Worm (Caenorhabditis elegans) whole organism, L1 larva: ENCODE data around the gene spe-51.

Experiments used
- C04F5.9 ChIP-seq: sonication (generic microtip); optimal IDR thresholded peaks from 2 replicates; lab custom pipeline; 2016; ENCODE audit warnings: missing genetic modification characterization, missing compliant biosample characterization
- C34B4.2 ChIP-seq: sonication (generic microtip); optimal IDR thresholded peaks from 2 replicates; lab custom pipeline; 2017; ENCODE audit warnings: mild to moderate bottlenecking, missing genetic modification characterization, missing compliant biosample characterization
- F16B12.6 ChIP-seq: fragments of 150-350 bp; optimal IDR thresholded peaks from 2 replicates; lab custom pipeline; 2014; ENCODE audit warnings: missing biosample characterization, missing genetic modification characterization
- Y116A8C.19 ChIP-seq: sonication (generic microtip); optimal IDR thresholded peaks from 2 replicates; lab custom pipeline; 2016; ENCODE audit warnings: missing compliant biosample characterization, missing genetic modification characterization, borderline replicate concordance
- ama-1 ChIP-seq: fragments of 150-350 bp; optimal IDR thresholded peaks from 2 replicates; lab custom pipeline; 2014
- blmp-1 ChIP-seq: fragments of 150-350 bp; optimal IDR thresholded peaks from 2 replicates; lab custom pipeline; 2014; ENCODE audit warnings: missing biosample characterization, missing genetic modification characterization
- ceh-8 ChIP-seq: fragments of 200-800 bp; sonication (Bioruptor generic); optimal IDR thresholded peaks from 2 replicates; lab custom pipeline; 2018; ENCODE audit warnings: mild to moderate bottlenecking, missing genetic modification characterization, moderate library complexity, missing compliant biosample characterization
- ceh-90 ChIP-seq: sonication (generic microtip); optimal IDR thresholded peaks from 2 replicates; lab custom pipeline; 2016; ENCODE audit warnings: missing genetic modification characterization, missing compliant biosample characterization
- dsc-1 ChIP-seq: sonication (generic microtip); optimal IDR thresholded peaks from 2 replicates; lab custom pipeline; 2016; ENCODE audit warnings: mild to moderate bottlenecking, missing genetic modification characterization, missing compliant biosample characterization
- efl-1 ChIP-seq, 4 experiments: fragments of 150-350 bp; optimal IDR thresholded peaks in 3 of 4; peaks in 1 of 4; 1 replicate in 1 of 4; 2 replicates in 3 of 4; lab custom pipeline; 2014; ENCODE audit warnings: missing biosample characterization in 2 of 4, missing genetic modification characterization in 2 of 4, missing genetic modification reagents in 2 of 4
- egl-27 ChIP-seq, 2 experiments: fragments of 150-350 bp in 1 of 2; sonication (generic microtip); optimal IDR thresholded peaks; 3 replicates each; lab custom pipeline; 2017 to 2018; ENCODE audit warnings: missing biosample characterization in 2 of 2, missing genetic modification characterization in 2 of 2, missing genetic modification reagents in 2 of 2
- elt-3 ChIP-seq, 6 experiments: fragments of 150-350 bp in 1 of 6; sonication (generic microtip); optimal IDR thresholded peaks; 2 replicates each; lab custom pipeline; 2017 to 2018; ENCODE audit warnings: missing biosample characterization in 6 of 6, missing genetic modification characterization in 6 of 6, inconsistent platforms in 1 of 6
- fkh-8 ChIP-seq: sonication (generic microtip); optimal IDR thresholded peaks from 2 replicates; lab custom pipeline; 2016; ENCODE audit warnings: mild to moderate bottlenecking, missing genetic modification characterization, missing compliant biosample characterization
- hlh-17 ChIP-seq: fragments of 200-800 bp; sonication (Bioruptor generic); optimal IDR thresholded peaks from 2 replicates; lab custom pipeline; 2018; ENCODE audit warnings: missing genetic modification characterization, mild to moderate bottlenecking, missing compliant biosample characterization, moderate library complexity, borderline replicate concordance
- hpl-2 ChIP-seq: fragments of 150-350 bp; optimal IDR thresholded peaks from 2 replicates; lab custom pipeline; 2014; ENCODE audit warnings: missing biosample characterization, missing genetic modification reagents, missing genetic modification characterization
- irx-1 ChIP-seq: sonication (generic microtip); optimal IDR thresholded peaks from 2 replicates; lab custom pipeline; 2016; ENCODE audit warnings: missing genetic modification characterization, missing compliant biosample characterization
- lin-14 ChIP-seq: fragments of 200-800 bp; sonication (Bioruptor generic); optimal IDR thresholded peaks from 2 replicates; lab custom pipeline; 2018; ENCODE audit warnings: mild to moderate bottlenecking, missing genetic modification characterization, moderate library complexity, missing compliant biosample characterization
- lin-15B ChIP-seq: fragments of 150-350 bp; sonication (generic microtip); optimal IDR thresholded peaks from 3 replicates; lab custom pipeline; 2014; ENCODE audit warnings: missing biosample characterization, missing genetic modification characterization
- lin-35 ChIP-seq, 2 experiments: fragments of 150-350 bp; optimal IDR thresholded peaks; 2 replicates each; lab custom pipeline; 2014; ENCODE audit warnings: missing biosample characterization in 2 of 2, missing genetic modification characterization in 2 of 2, missing genetic modification reagents in 2 of 2
- mab-9 ChIP-seq: fragments of 200-800 bp; sonication (Bioruptor generic); IDR thresholded peaks from 2 replicates; pipeline ENCODE4 v1.3.6; 2022; ENCODE audit warnings: missing genetic modification reagents, missing genetic modification characterization, missing compliant biosample characterization
- mdl-1 ChIP-seq, 2 experiments: fragments of 150-350 bp; optimal IDR thresholded peaks; 2 replicates each; lab custom pipeline; 2014 to 2017; ENCODE audit warnings: missing biosample characterization in 2 of 2, missing genetic modification characterization in 2 of 2, inconsistent platforms in 1 of 2
- mef-2 ChIP-seq: fragments of 150-350 bp; optimal IDR thresholded peaks from 2 replicates; lab custom pipeline; 2014; ENCODE audit warnings: missing biosample characterization, missing genetic modification characterization
- nhr-11 ChIP-seq: fragments of 150-350 bp; optimal IDR thresholded peaks from 2 replicates; lab custom pipeline; 2014; ENCODE audit warnings: missing biosample characterization, missing genetic modification characterization
- nhr-20 ChIP-seq: sonication (generic microtip); optimal IDR thresholded peaks from 2 replicates; lab custom pipeline; 2016; ENCODE audit warnings: mild to moderate bottlenecking, missing genetic modification characterization, missing compliant biosample characterization
- nhr-77 ChIP-seq: fragments of 150-350 bp; optimal IDR thresholded peaks from 2 replicates; lab custom pipeline; 2014; ENCODE audit warnings: missing biosample characterization, missing genetic modification characterization
- nhr-85 ChIP-seq: sonication (generic microtip); peaks from one replicate; lab custom pipeline; 2016; ENCODE audit warnings: missing genetic modification characterization, inconsistent platforms, missing compliant biosample characterization
- nhr-90 ChIP-seq: sonication (generic microtip); optimal IDR thresholded peaks from 2 replicates; lab custom pipeline; 2016; ENCODE audit warnings: mild to moderate bottlenecking, missing genetic modification characterization, missing compliant biosample characterization; ENCODE audit not compliant: poor library complexity
- pag-3 ChIP-seq: sonication (generic microtip); optimal IDR thresholded peaks from 2 replicates; lab custom pipeline; 2017; ENCODE audit warnings: missing genetic modification characterization, mild to moderate bottlenecking, missing compliant biosample characterization, antibody characterized with exemption, borderline replicate concordance; ENCODE audit not compliant: insufficient read depth
- pqm-1 ChIP-seq: sonication (generic microtip); optimal IDR thresholded peaks from 3 replicates; lab custom pipeline; 2017; ENCODE audit warnings: missing biosample characterization, missing genetic modification characterization
- rnt-1 ChIP-seq: sonication (generic microtip); optimal IDR thresholded peaks from 2 replicates; lab custom pipeline; 2016; ENCODE audit warnings: mild to moderate bottlenecking, missing genetic modification characterization, moderate library complexity, missing compliant biosample characterization
- skn-1 ChIP-seq: fragments of 150-350 bp; optimal IDR thresholded peaks from 2 replicates; lab custom pipeline; 2014; ENCODE audit warnings: missing biosample characterization, missing genetic modification characterization
- snu-23 ChIP-seq: sonication (generic microtip); optimal IDR thresholded peaks from 2 replicates; lab custom pipeline; 2016; ENCODE audit warnings: missing genetic modification characterization, missing compliant biosample characterization
- sox-4 ChIP-seq: sonication (generic microtip); optimal IDR thresholded peaks from 2 replicates; lab custom pipeline; 2016; ENCODE audit warnings: missing genetic modification characterization, missing compliant biosample characterization
- sup-37 ChIP-seq: fragments of 200-800 bp; sonication (Bioruptor generic); optimal IDR thresholded peaks from 2 replicates; lab custom pipeline; 2018; ENCODE audit warnings: mild to moderate bottlenecking, missing genetic modification characterization, missing compliant biosample characterization
- tlp-1 ChIP-seq: fragments of 150-350 bp; optimal IDR thresholded peaks from 2 replicates; lab custom pipeline; 2014; ENCODE audit warnings: missing biosample characterization, missing genetic modification characterization
- unc-30 ChIP-seq: sonication (generic microtip); optimal IDR thresholded peaks from 2 replicates; lab custom pipeline; 2017; ENCODE audit warnings: missing biosample characterization, missing genetic modification characterization
- unc-62 ChIP-seq: fragments of 150-350 bp; optimal IDR thresholded peaks from 2 replicates; lab custom pipeline; 2014; ENCODE audit warnings: missing biosample characterization, missing genetic modification reagents, missing genetic modification characterization
- unc-98 ChIP-seq: fragments of 200-800 bp; sonication (Bioruptor generic); IDR thresholded peaks from 2 replicates; pipeline ENCODE4 v1.3.6; 2022; ENCODE audit warnings: missing genetic modification characterization, missing compliant biosample characterization
- zag-1 ChIP-seq: fragments of 150-350 bp; optimal IDR thresholded peaks from 2 replicates; lab custom pipeline; 2014; ENCODE audit warnings: missing biosample characterization, missing genetic modification characterization
- zip-4 ChIP-seq: fragments of 200-800 bp; sonication (Bioruptor generic); optimal IDR thresholded peaks from 2 replicates; lab custom pipeline; 2018; ENCODE audit warnings: mild to moderate bottlenecking, missing genetic modification characterization, moderate library complexity, missing compliant biosample characterization
- ztf-11 ChIP-seq, 2 experiments: sonication (generic microtip); optimal IDR thresholded peaks; 2 replicates each; lab custom pipeline; 2016 to 2017; ENCODE audit warnings: missing genetic modification characterization in 2 of 2, missing biosample characterization in 1 of 2, missing compliant biosample characterization in 1 of 2
- ztf-4 ChIP-seq: fragments of 150-350 bp; optimal IDR thresholded peaks from 2 replicates; lab custom pipeline; 2014; ENCODE audit warnings: missing biosample characterization, missing genetic modification characterization

spe-51 gene

DNA sequence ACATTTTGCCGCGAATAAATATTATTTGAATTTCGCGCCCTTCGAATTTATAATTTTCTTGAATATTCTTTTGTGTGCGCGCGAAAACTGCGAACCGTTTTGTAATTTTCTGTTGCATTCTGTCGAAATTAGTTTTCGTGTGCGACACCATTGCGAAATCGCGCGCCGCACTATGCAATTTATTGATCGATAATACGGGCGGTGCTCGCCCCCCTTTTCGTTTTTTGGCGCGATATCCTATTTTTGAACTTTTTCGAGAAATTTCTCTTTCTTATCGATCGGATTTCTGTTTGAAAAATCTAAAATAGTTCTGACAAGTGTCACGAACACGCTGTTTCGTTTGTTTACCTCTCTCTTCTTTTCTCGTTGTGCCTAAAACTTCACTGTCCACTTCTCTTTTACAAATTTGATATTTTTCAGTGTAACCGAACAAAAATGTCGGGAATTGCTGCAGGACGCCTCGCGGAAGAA lies 41.9 kb upstream of the spe-51 start, which contains the start of gene ubc-9 (continued):
- TF ChIP-seq unc-98 (GFP tag; lab: Robert Waterston, UW) (no peak), irx-1 (tag; lab: Kevin White, UChicago) (peak; percentile 22), nhr-77 (tag; lab: Kevin White, UChicago) (peak; percentile 43), mab-9 (GFP tag; lab: Robert Waterston, UW) (no peak), nhr-90 (tag; lab: Kevin White, UChicago) (peak; percentile 77), Y116A8C.19 (tag; lab: Kevin White, UChicago) (no peak), fkh-8 (peak; percentile 72), hlh-17 (no peak), lin-15B (peak; percentile 70), efl-1 (optimal IDR thresholded peaks at IDR 0.05; lab: Kevin White, UChicago) (peak; percentile 71 to 72), efl-1 (GFP tag; optimal IDR thresholded peaks at IDR 0.05 in 1 of 2; lab: Kevin White, UChicago) (peak; percentile 64 to 96), sox-4 (peak; percentile 35), nhr-85 (tag; lab: Kevin White, UChicago) (peak; percentile 85), zag-1 (tag; lab: Kevin White, UChicago) (no peak), nhr-11 (tag; lab: Kevin White, UChicago) (no peak), ceh-90 (no peak), sup-37 (GFP tag; lab: Kevin White, UChicago) (no peak), lin-35 (GFP tag; optimal IDR thresholded peaks at IDR 0.05; lab: Kevin White, UChicago) (peak; percentile 77 to 85), egl-27 (tag; optimal IDR thresholded peaks at IDR 0.05; lab: Kevin White, UChicago) (no peak), skn-1 (tag; lab: Kevin White, UChicago) (peak; percentile 56), ztf-11 (tag; optimal IDR thresholded peaks at IDR 0.05; lab: Kevin White, UChicago) (peak in 1 of 2 experiments; percentile 15), unc-62 (no peak), dsc-1 (tag; lab: Kevin White, UChicago) (peak; percentile 72), snu-23 (GFP tag; lab: Kevin White, UChicago) (peak; percentile 88), tlp-1 (no peak), pqm-1 (tag; lab: Kevin White, UChicago) (no peak), mef-2 (tag; lab: Kevin White, UChicago) (no peak), C34B4.2 (tag; lab: Kevin White, UChicago) (peak; percentile 93), C04F5.9 (tag; lab: Kevin White, UChicago) (peak; percentile 30), zip-4 (GFP tag; lab: Kevin White, UChicago) (peak; percentile 69), ztf-4 (tag; lab: Kevin White, UChicago) (peak; percentile 26), unc-30 (tag; lab: Kevin White, UChicago) (no peak), hpl-2 (GFP tag; lab: Kevin White, UChicago) (no peak), lin-14 (peak; percentile 83), ceh-8 (GFP tag; lab: Kevin White, UChicago) (no peak), F16B12.6 (tag; lab: Kevin White, UChicago) (peak; percentile 16), nhr-20 (tag; lab: Kevin White, UChicago) (peak; percentile 83), elt-3 (tag; optimal IDR thresholded peaks at IDR 0.05; lab: Kevin White, UChicago) (peak in 2 of 6 experiments; percentile 18 to 25), blmp-1 (tag; lab: Kevin White, UChicago) (peak; percentile 49), mdl-1 (tag; optimal IDR thresholded peaks at IDR 0.05; lab: Kevin White, UChicago) (peak in 1 of 2 experiments; percentile 33), pag-3 (tag; lab: Kevin White, UChicago) (no peak)

ce11 chrIV:4652365-4652844 lies 40.2 kb upstream of the spe-51 start, which contains the start of gene F29B9.5:
TSS of gene F29B9.5 (plus strand) at chrIV:4652415.
- no peak for TF ChIP-seq lin-35 (GFP tag; optimal IDR thresholded peaks at IDR 0.05; lab: Kevin White, UChicago)
- no peak for TF ChIP-seq mdl-1 (tag; optimal IDR thresholded peaks at IDR 0.05; lab: Kevin White, UChicago)
- no peak for TF ChIP-seq hlh-17
- peak; percentile 61 for TF ChIP-seq ama-1
- no peak for TF ChIP-seq C34B4.2 (tag; lab: Kevin White, UChicago)
- TF ChIP-seq rnt-1, result peak; percentile 18
- TF ChIP-seq efl-1 (optimal IDR thresholded peaks at IDR 0.05; lab: Kevin White, UChicago), result no peak
- TF ChIP-seq efl-1 (GFP tag; optimal IDR thresholded peaks at IDR 0.05 in 1 of 2; lab: Kevin White, UChicago), result no peak
- TF ChIP-seq, all 84 proteins: peak for 2
